Worm (Caenorhabditis elegans): ENCODE measurements around the gene R02F2.4.

DNA sequence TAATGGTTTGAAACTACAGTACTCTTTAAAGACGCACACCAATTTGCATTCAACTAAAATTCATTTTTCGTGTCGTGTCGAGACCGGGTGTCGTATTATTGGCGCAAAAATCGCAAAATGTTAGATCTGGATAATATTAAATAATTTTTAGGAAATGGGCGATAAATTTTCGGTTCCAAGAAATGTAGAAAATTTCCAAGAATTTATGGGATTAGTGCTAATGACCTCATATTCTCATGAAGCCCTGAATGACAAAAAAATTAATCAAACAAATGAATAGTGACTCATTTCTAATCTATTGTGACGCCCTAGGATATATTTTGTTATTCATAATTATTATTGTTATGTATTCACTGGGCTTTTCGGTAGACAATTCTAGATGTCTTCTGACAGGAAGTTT is 16.6 kb downstream of the R02F2.4 start:
- TF ChIP-seq sem-4 (tag; optimal IDR thresholded peaks at IDR 0.05) (no peak), snpc-4 (tag; optimal IDR thresholded peaks at IDR 0.05) (no peak), unc-62 (GFP tag; optimal IDR thresholded peaks at IDR 0.05) (no peak), nhr-12 (tag; optimal IDR thresholded peaks at IDR 0.05) (no peak), nhr-77 (tag; optimal IDR thresholded peaks at IDR 0.05) (no peak), ztf-11 (tag; optimal IDR thresholded peaks at IDR 0.05) (no peak), nhr-10 (tag; optimal IDR thresholded peaks at IDR 0.05) (no peak)
